Worm (Caenorhabditis elegans): ENCODE measurements around the gene C11G10.1.

ce11 chrX:15157854-15158253 lies 695 bp downstream of the C11G10.1 start:
- TF ChIP-seq him-1 (tag; optimal IDR thresholded peaks at IDR 0.05) (no peak), W03F9.2 (tag; optimal IDR thresholded peaks at IDR 0.05) (no peak)
